Worm (Caenorhabditis elegans): Measurements from ENCODE around the gene F53H2.1.

DNA sequence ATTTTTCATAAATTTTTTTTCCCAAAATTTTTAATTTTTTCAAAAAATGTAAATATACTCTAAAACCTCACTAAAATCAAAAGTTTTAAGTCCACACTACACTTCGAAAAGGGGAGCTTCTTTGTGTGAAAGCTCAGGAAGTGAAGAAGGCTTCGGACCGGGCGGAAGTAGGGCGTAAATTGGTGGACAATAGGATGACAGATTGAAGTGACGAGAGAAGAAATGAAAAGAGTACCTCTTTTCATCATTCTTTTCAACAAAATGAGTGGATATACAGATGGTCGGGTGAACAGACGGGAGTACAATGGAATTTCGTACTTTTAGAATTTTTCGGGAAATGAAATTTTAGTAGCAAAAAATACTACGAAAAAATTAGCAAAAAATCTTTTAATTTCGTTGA lies 48.6 kb upstream of the F53H2.1 start:
- TF ChIP-seq ets-5 (GFP tag; IDR thresholded peaks at IDR 0.05) (no peak), ceh-82 (tag; optimal IDR thresholded peaks at IDR 0.05) (no peak), nhr-20 (tag; optimal IDR thresholded peaks at IDR 0.05) (no peak), ama-1 (optimal IDR thresholded peaks at IDR 0.05) (no peak), unc-62 (GFP tag; optimal IDR thresholded peaks at IDR 0.05) (no peak), ceh-8 (GFP tag; optimal IDR thresholded peaks at IDR 0.05) (no peak), skn-1 (tag; optimal IDR thresholded peaks at IDR 0.05) (no peak), nhr-11 (tag; optimal IDR thresholded peaks at IDR 0.05) (no peak)

All from whole organism, L1 larva.